Worm (Caenorhabditis elegans): Measurements from ENCODE around the gene Y49G5A.1.

DNA sequence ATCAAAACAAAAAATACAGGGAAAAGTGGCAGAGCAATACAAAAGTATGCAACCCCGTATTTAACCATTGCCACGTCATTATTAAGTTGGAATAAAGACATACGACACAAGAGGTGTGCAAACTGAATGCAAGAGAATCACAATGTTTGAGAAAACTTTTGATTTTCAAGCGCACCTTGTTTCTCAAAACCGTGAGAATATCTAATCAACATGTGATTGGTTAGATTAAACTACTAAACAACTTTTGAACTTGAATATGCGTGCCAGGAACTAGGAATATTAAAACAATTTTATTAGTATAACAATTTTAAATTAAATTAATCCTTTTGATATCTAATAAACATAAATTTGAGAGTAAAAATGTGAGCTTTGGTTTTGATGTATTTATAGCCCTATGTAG is 27.7 kb downstream of the Y49G5A.1 start, which contains the start of gene srt-70:
- no peak for TF ChIP-seq elt-1 (tag; optimal IDR thresholded peaks at IDR 0.05)
- TF ChIP-seq R02D3.7 (tag; optimal IDR thresholded peaks at IDR 0.05), result no peak
- TF ChIP-seq ZK546.5 (tag; optimal IDR thresholded peaks at IDR 0.05), result no peak
- no peak for TF ChIP-seq nhr-23 (tag; optimal IDR thresholded peaks at IDR 0.05)

All from whole organism, L3 larva.